Fruit fly (Drosophila melanogaster) whole organism, adult: Measurements from ENCODE around the gene Atg4b.

Experiments
- CG1620 ChIP-seq: fragments of 200-800 bp; sonication (Bioruptor generic); optimal IDR thresholded peaks from 2 replicates; lab custom pipeline; 2016; ENCODE audit warnings: missing biosample characterization, missing genetic modification characterization
- Mnt ChIP-seq: fragments of 200-800 bp; sonication (Bioruptor generic); optimal IDR thresholded peaks from 2 replicates; lab custom pipeline; 2016; ENCODE audit warnings: missing biosample characterization, mild to moderate bottlenecking, missing genetic modification characterization
- bab1 ChIP-seq: fragments of 200-800 bp; sonication (Bioruptor generic); optimal IDR thresholded peaks from 3 replicates; lab custom pipeline; 2019; ENCODE audit warnings: missing biosample characterization, mild to moderate bottlenecking, missing genetic modification characterization, moderate library complexity
- cnc ChIP-seq, 2 experiments: fragments of >200 bp; optimal IDR thresholded peaks; 2 replicates each; lab custom pipeline; 2017
- kay ChIP-seq: fragments of 200-800 bp; sonication (Bioruptor generic); peaks from one replicate; lab custom pipeline; 2016; ENCODE audit warnings: missing biosample characterization, missing genetic modification characterization, borderline replicate concordance
- ovo ChIP-seq: fragments of 200-800 bp; sonication (Bioruptor generic); optimal IDR thresholded peaks from 2 replicates; lab custom pipeline; 2016; ENCODE audit warnings: missing biosample characterization, missing genetic modification characterization

dm6 chr3R:15346018-15346383 is 10.7 kb downstream of the Atg4b start, which contains the start of the genes Surf4 and CG31301:
- TF ChIP-seq bab1 (GFP tag; lab: Kevin White, UChicago) (peak; percentile 41), cnc (optimal IDR thresholded peaks at IDR 0.05; lab: Kevin White, UChicago) (no peak), CG1620 (GFP tag; lab: Kevin White, UChicago) (no peak), kay (GFP tag; lab: Kevin White, UChicago) (no peak), Mnt (peak; percentile 84), ovo (GFP tag; lab: Kevin White, UChicago) (no peak)
